Worm (Caenorhabditis elegans): Measurements from ENCODE around the gene R160.5.

DNA sequence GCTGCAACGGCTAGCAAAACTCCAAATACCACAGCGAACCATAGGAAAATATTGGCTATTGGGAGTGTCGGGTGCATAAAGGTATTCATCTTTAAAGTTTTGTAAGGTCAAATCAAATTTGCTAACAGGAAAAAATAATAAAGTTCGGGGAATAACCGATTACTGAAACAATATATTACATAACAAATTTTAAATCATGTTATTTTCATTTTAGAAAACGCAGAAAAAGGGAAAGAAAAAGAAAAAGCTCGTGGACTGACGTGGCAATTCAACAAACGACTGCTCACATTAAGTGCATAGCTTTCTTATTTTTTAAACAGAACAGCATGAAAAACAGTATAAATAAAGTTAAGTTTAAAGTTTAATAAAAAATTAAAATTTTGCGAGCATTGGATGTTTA is 2.5 kb upstream of the R160.5 start, which contains the start of gene R160.6:
- TF ChIP-seq hnd-1 (tag; optimal IDR thresholded peaks at IDR 0.05) (no peak), tra-4 (tag; optimal IDR thresholded peaks at IDR 0.05) (no peak), ama-1 (optimal IDR thresholded peaks at IDR 0.05) (no peak), flt-1 (GFP tag; IDR thresholded peaks at IDR 0.05) (no peak), ets-7 (tag; optimal IDR thresholded peaks at IDR 0.05) (no peak), tbx-37 (GFP tag; conservative IDR thresholded peaks at IDR 0.05) (no peak), scrt-1 (GFP tag; IDR thresholded peaks at IDR 0.05) (no peak), hmg-4 (GFP tag; optimal IDR thresholded peaks at IDR 0.05) (no peak), ceh-13 (GFP tag; optimal IDR thresholded peaks at IDR 0.05) (no peak), tbx-11 (GFP tag; IDR thresholded peaks at IDR 0.05) (no peak), B0310.2 (tag; optimal IDR thresholded peaks at IDR 0.05) (no peak), hmbx-1 (tag; optimal IDR thresholded peaks at IDR 0.05) (no peak)
